Fruit fly (Drosophila melanogaster) whole organism, prepupa: Measurements from ENCODE around the gene alt.

Experiments
- Blimp-1 ChIP-seq: fragments of 200-800 bp; sonication (Bioruptor generic); optimal IDR thresholded peaks from 3 replicates; lab custom pipeline; 2017; ENCODE audit warnings: missing biosample characterization, missing genetic modification characterization, mild to moderate bottlenecking, moderate library complexity, missing genetic modification reagents
- CG10631 ChIP-seq: fragments of 200-800 bp; sonication (Bioruptor generic); optimal IDR thresholded peaks from 2 replicates; lab custom pipeline; 2016; ENCODE audit warnings: missing biosample characterization, missing genetic modification characterization
- CG10669 ChIP-seq: fragments of 200-800 bp; sonication (Bioruptor generic); optimal IDR thresholded peaks from 3 replicates; lab custom pipeline; 2018; ENCODE audit warnings: missing biosample characterization, mild to moderate bottlenecking, missing genetic modification characterization, moderate library complexity
- CG11294 ChIP-seq: fragments of 200-800 bp; sonication (Bioruptor generic); IDR thresholded peaks from 2 replicates; pipeline ENCODE4 v1.3.6; 2022; ENCODE audit warnings: missing biosample characterization, missing genetic modification characterization
- CG11762 ChIP-seq: fragments of 200-800 bp; sonication (Bioruptor generic); optimal IDR thresholded peaks from 3 replicates; lab custom pipeline; 2016; ENCODE audit warnings: missing biosample characterization, missing genetic modification characterization; ENCODE audit not compliant: insufficient read depth
- CG11902 ChIP-seq: fragments of 200-800 bp; sonication (Bioruptor generic); optimal IDR thresholded peaks from 3 replicates; lab custom pipeline; 2016; ENCODE audit warnings: missing biosample characterization, missing genetic modification characterization
- CG15336 ChIP-seq: fragments of 200-800 bp; sonication (Bioruptor generic); IDR thresholded peaks from 2 replicates; pipeline ENCODE4 v1.3.6; 2022; ENCODE audit warnings: missing biosample characterization, missing genetic modification characterization
- CG1621 ChIP-seq: fragments of 200-800 bp; sonication (Bioruptor generic); optimal IDR thresholded peaks from 3 replicates; lab custom pipeline; 2018; ENCODE audit warnings: missing biosample characterization, mild to moderate bottlenecking, missing genetic modification characterization
- CG16779 ChIP-seq: fragments of 200-800 bp; sonication (Bioruptor generic); optimal IDR thresholded peaks from 3 replicates; lab custom pipeline; 2017; ENCODE audit warnings: missing biosample characterization, mild to moderate bottlenecking, missing genetic modification characterization
- CG3032 ChIP-seq: fragments of 200-800 bp; optimal IDR thresholded peaks from 2 replicates; lab custom pipeline; 2019; ENCODE audit warnings: missing biosample characterization, mild to moderate bottlenecking, missing genetic modification characterization, moderate library complexity
- CG34406 ChIP-seq: fragments of 200-800 bp; sonication (Bioruptor generic); optimal IDR thresholded peaks from 3 replicates; lab custom pipeline; 2016; ENCODE audit warnings: missing biosample characterization, missing genetic modification characterization
- CG3919 ChIP-seq: fragments of 200-800 bp; sonication (Bioruptor generic); optimal IDR thresholded peaks from 3 replicates; lab custom pipeline; 2016; ENCODE audit warnings: missing biosample characterization, missing genetic modification characterization
- CG4318 ChIP-seq: fragments of 200-800 bp; sonication (Bioruptor generic); optimal IDR thresholded peaks from 3 replicates; lab custom pipeline; 2017; ENCODE audit warnings: missing biosample characterization, mild to moderate bottlenecking, missing genetic modification characterization
- CG6163 ChIP-seq: fragments of 200-800 bp; sonication (Bioruptor generic); IDR thresholded peaks from 3 replicates; pipeline ENCODE4 v1.3.6; 2022; ENCODE audit warnings: missing biosample characterization, missing genetic modification characterization
- CG6792 ChIP-seq: fragments of 200-800 bp; sonication (Bioruptor generic); optimal IDR thresholded peaks from 3 replicates; lab custom pipeline; 2016; ENCODE audit warnings: missing biosample characterization, missing genetic modification characterization
- CG6808 ChIP-seq: fragments of 200-800 bp; sonication (Bioruptor generic); optimal IDR thresholded peaks from 3 replicates; lab custom pipeline; 2017; ENCODE audit warnings: missing biosample characterization, missing genetic modification characterization, mild to moderate bottlenecking, moderate library complexity, missing genetic modification reagents
- CG6854 ChIP-seq: fragments of 200-800 bp; sonication (Bioruptor generic); optimal IDR thresholded peaks from 2 replicates; lab custom pipeline; 2017; ENCODE audit warnings: missing biosample characterization, mild to moderate bottlenecking, missing genetic modification characterization
- CG7368 ChIP-seq: fragments of 200-800 bp; sonication (Bioruptor generic); optimal IDR thresholded peaks from 3 replicates; lab custom pipeline; 2016; ENCODE audit warnings: missing biosample characterization, missing genetic modification characterization
- CG8119 ChIP-seq: fragments of 200-800 bp; sonication (Bioruptor generic); IDR thresholded peaks from 3 replicates; pipeline ENCODE4 v1.3.6; 2022; ENCODE audit warnings: missing biosample characterization, missing genetic modification characterization
- CG8319 ChIP-seq: fragments of 200-800 bp; sonication (Bioruptor generic); optimal IDR thresholded peaks from 3 replicates; lab custom pipeline; 2016; ENCODE audit warnings: missing biosample characterization, missing genetic modification characterization
- CG8632 ChIP-seq: fragments of 200-800 bp; sonication (Bioruptor generic); optimal IDR thresholded peaks from 3 replicates; lab custom pipeline; 2016; ENCODE audit warnings: missing biosample characterization, missing genetic modification characterization
- CG9139 ChIP-seq: fragments of 200-800 bp; sonication (Bioruptor generic); optimal IDR thresholded peaks from 3 replicates; lab custom pipeline; 2017; ENCODE audit warnings: missing biosample characterization, mild to moderate bottlenecking, missing genetic modification characterization
- Eip75B ChIP-seq: fragments of 200-800 bp; sonication (Bioruptor generic); optimal IDR thresholded peaks from 3 replicates; lab custom pipeline; 2016; ENCODE audit warnings: missing biosample characterization, missing genetic modification characterization
- Eip78C ChIP-seq: fragments of 200-800 bp; sonication (Bioruptor generic); peaks from one replicate; lab custom pipeline; 2016; ENCODE audit warnings: missing biosample characterization, missing genetic modification characterization
- Eip93F ChIP-seq: fragments of 200-800 bp; sonication (Bioruptor generic); optimal IDR thresholded peaks from 2 replicates; lab custom pipeline; 2016; ENCODE audit warnings: missing biosample characterization, mild to moderate bottlenecking, missing genetic modification characterization
- Ets96B ChIP-seq: fragments of 200-800 bp; optimal IDR thresholded peaks from 2 replicates; lab custom pipeline; 2019; ENCODE audit warnings: missing biosample characterization, mild to moderate bottlenecking, missing genetic modification characterization, moderate library complexity
- Hr38 ChIP-seq: sonication (Bioruptor generic); optimal IDR thresholded peaks from 2 replicates; lab custom pipeline; 2016; ENCODE audit warnings: missing biosample characterization, missing genetic modification characterization
- Hr39 ChIP-seq: fragments of 200-800 bp; sonication (Bioruptor generic); optimal IDR thresholded peaks from 2 replicates; lab custom pipeline; 2016; ENCODE audit warnings: missing biosample characterization, missing genetic modification characterization
- Hr4 ChIP-seq: fragments of 200-800 bp; sonication (Bioruptor generic); optimal IDR thresholded peaks from 3 replicates; lab custom pipeline; 2016; ENCODE audit warnings: missing biosample characterization, missing genetic modification characterization
- Lpt ChIP-seq: fragments of 200-800 bp; sonication (Bioruptor generic); optimal IDR thresholded peaks from 3 replicates; lab custom pipeline; 2016; ENCODE audit warnings: missing biosample characterization, missing genetic modification characterization
- OdsH ChIP-seq: fragments of 200-800 bp; sonication (Bioruptor generic); optimal IDR thresholded peaks from 3 replicates; lab custom pipeline; 2016; ENCODE audit warnings: missing biosample characterization, missing genetic modification characterization
- Smox ChIP-seq: fragments of 200-800 bp; sonication (Bioruptor generic); optimal IDR thresholded peaks from 3 replicates; lab custom pipeline; 2016; ENCODE audit warnings: missing biosample characterization, missing genetic modification characterization
- Sox102F ChIP-seq: fragments of 200-800 bp; sonication (Bioruptor generic); optimal IDR thresholded peaks from 2 replicates; lab custom pipeline; 2016; ENCODE audit warnings: missing biosample characterization, mild to moderate bottlenecking, missing genetic modification characterization
- Sox14 ChIP-seq: fragments of 200-800 bp; sonication (Bioruptor generic); optimal IDR thresholded peaks from 3 replicates; lab custom pipeline; 2016; ENCODE audit warnings: missing biosample characterization, missing genetic modification characterization
- Sox15 ChIP-seq: fragments of 200-800 bp; sonication (Bioruptor generic); optimal IDR thresholded peaks from 3 replicates; lab custom pipeline; 2016; ENCODE audit warnings: missing biosample characterization, missing genetic modification characterization
- cyc ChIP-seq: fragments of 200-800 bp; sonication (Bioruptor generic); optimal IDR thresholded peaks from 3 replicates; lab custom pipeline; 2016; ENCODE audit warnings: missing biosample characterization, missing genetic modification characterization
- dac ChIP-seq: fragments of 200-800 bp; sonication (Bioruptor generic); optimal IDR thresholded peaks from 2 replicates; lab custom pipeline; 2017; ENCODE audit warnings: missing biosample characterization, mild to moderate bottlenecking, missing genetic modification characterization
- dsx ChIP-seq: fragments of 200-800 bp; optimal IDR thresholded peaks from 3 replicates; lab custom pipeline; 2019; ENCODE audit warnings: missing biosample characterization, mild to moderate bottlenecking, missing genetic modification characterization, moderate library complexity; ENCODE audit not compliant: poor library complexity, severe bottlenecking
- eg ChIP-seq: fragments of 200-800 bp; sonication (Bioruptor generic); IDR thresholded peaks from 3 replicates; pipeline ENCODE4 v1.3.6; 2022; ENCODE audit warnings: missing biosample characterization, missing genetic modification characterization
- fd59A ChIP-seq: fragments of 200-800 bp; sonication (Bioruptor generic); optimal IDR thresholded peaks from 2 replicates; lab custom pipeline; 2017; ENCODE audit warnings: missing biosample characterization, mild to moderate bottlenecking, missing genetic modification characterization, missing genetic modification reagents
- fkh ChIP-seq: fragments of 200-800 bp; sonication (Bioruptor generic); optimal IDR thresholded peaks from 3 replicates; lab custom pipeline; 2017; ENCODE audit warnings: missing biosample characterization, mild to moderate bottlenecking, missing genetic modification characterization, moderate library complexity
- pdm3 ChIP-seq: fragments of 200-800 bp; sonication (Bioruptor generic); optimal IDR thresholded peaks from 3 replicates; lab custom pipeline; 2016; ENCODE audit warnings: missing biosample characterization, missing genetic modification characterization
- salr ChIP-seq, 2 experiments: fragments of 200-800 bp; sonication (Bioruptor generic); optimal IDR thresholded peaks; 3 replicates each; lab custom pipeline; 2016 to 2018; ENCODE audit warnings: missing biosample characterization in 2 of 2, missing genetic modification characterization in 2 of 2, mild to moderate bottlenecking in 1 of 2
- ss ChIP-seq, 2 experiments: fragments of 200-800 bp; sonication (Bioruptor generic); optimal IDR thresholded peaks; 2 replicates in 1 of 2; 3 replicates in 1 of 2; lab custom pipeline; 2017 to 2018; ENCODE audit warnings: mild to moderate bottlenecking in 2 of 2, missing biosample characterization in 2 of 2, missing genetic modification characterization in 2 of 2, moderate library complexity in 1 of 2
- vri ChIP-seq: fragments of 200-800 bp; sonication (Bioruptor generic); optimal IDR thresholded peaks from 3 replicates; lab custom pipeline; 2016; ENCODE audit warnings: missing biosample characterization, mild to moderate bottlenecking, missing genetic modification characterization

The alt gene

dm6 chr3R:17701971-17702845 lies 19.9 kb upstream of the alt start (continued):
- peak; percentile 74 for TF ChIP-seq CG8119 (GFP tag; lab: Robert Waterston, UW)
- TF ChIP-seq ss (GFP tag; optimal IDR thresholded peaks at IDR 0.05; lab: Kevin White, UChicago) = peak; percentile 54 to 84
- TF ChIP-seq Eip75B (GFP tag; lab: Kevin White, UChicago) = peak; percentile 84
- peak; percentile 77 for TF ChIP-seq CG1621 (tag; lab: Kevin White, UChicago)
- peak; percentile 75 for TF ChIP-seq CG8632 (GFP tag; lab: Kevin White, UChicago)
- peak; percentile 24 for TF ChIP-seq CG11902
- TF ChIP-seq fkh (GFP tag; lab: Kevin White, UChicago) = no peak
- TF ChIP-seq CG16779 = peak; percentile 34
- TF ChIP-seq Sox102F (GFP tag; lab: Kevin White, UChicago) = peak; percentile 70
- peak; percentile 86 for TF ChIP-seq pdm3 (GFP tag; lab: Kevin White, UChicago)
- TF ChIP-seq Eip78C (GFP tag; lab: Kevin White, UChicago) = peak; percentile 95
- peak; percentile 53; the same call in 1 of the 3 replicates for TF ChIP-seq eg (GFP tag; lab: Robert Waterston, UW)
- peak; percentile 86 for TF ChIP-seq OdsH (GFP tag; lab: Kevin White, UChicago)
- peak; percentile 49 for TF ChIP-seq CG3919 (GFP tag; lab: Kevin White, UChicago)
- TF ChIP-seq CG9139 (GFP tag; lab: Kevin White, UChicago) = peak; percentile 39
- peak; percentile 35; the same call in 1 of the 2 replicates for TF ChIP-seq CG11294
- TF ChIP-seq CG10631 = peak; percentile 84
- TF ChIP-seq Hr38 = no peak
- peak; percentile 81 for TF ChIP-seq CG10669 (GFP tag; lab: Kevin White, UChicago)
- TF ChIP-seq CG8319 (GFP tag; lab: Kevin White, UChicago) = peak; percentile 66
- peak; percentile 73 for TF ChIP-seq Sox15 (GFP tag; lab: Kevin White, UChicago)
- peak; percentile 90 for TF ChIP-seq CG3032 (tag; lab: Kevin White, UChicago)

- TF ChIP-seq CG11294 (0 out of 2 replicates have a peak, but pooled peaks have one; percentile 31), CG8319 (GFP tag; lab: Kevin White, UChicago) (no peak), OdsH (GFP tag; lab: Kevin White, UChicago) (no peak), Eip75B (GFP tag; lab: Kevin White, UChicago) (no peak), pdm3 (GFP tag; lab: Kevin White, UChicago) (no peak), Eip93F (peak; percentile 21), Hr4 (GFP tag; lab: Kevin White, UChicago) (peak; percentile 5), CG9139 (GFP tag; lab: Kevin White, UChicago) (no peak), CG3032 (tag; lab: Kevin White, UChicago) (peak; percentile 8), salr (GFP tag; optimal IDR thresholded peaks at IDR 0.05; lab: Kevin White, UChicago) (peak in 1 of 2 experiments; percentile 42), Ets96B (tag; lab: Kevin White, UChicago) (peak; percentile 20), Blimp-1 (GFP tag; lab: Kevin White, UChicago) (no peak), dsx (GFP tag; lab: Kevin White, UChicago) (peak; percentile 40), vri (GFP tag; lab: Kevin White, UChicago) (peak; percentile 60), CG3919 (GFP tag; lab: Kevin White, UChicago) (peak; percentile 2), Hr39 (no peak), fd59A (GFP tag; lab: Kevin White, UChicago) (no peak), CG7368 (GFP tag; lab: Kevin White, UChicago) (no peak), CG6792 (peak; percentile 6), cyc (GFP tag; lab: Kevin White, UChicago) (peak; percentile 4), CG15336 (GFP tag; lab: Robert Waterston, UW) (peak; percentile 47; the same call in 1 of the 2 replicates), Sox102F (GFP tag; lab: Kevin White, UChicago) (peak; percentile 39), CG6163 (GFP tag; lab: Robert Waterston, UW) (peak; percentile 53), Smox (GFP tag; lab: Kevin White, UChicago) (no peak), dac (GFP tag; lab: Kevin White, UChicago) (no peak), CG16779 (no peak), ss (GFP tag; optimal IDR thresholded peaks at IDR 0.05; lab: Kevin White, UChicago) (peak; percentile 31 to 38), Eip78C (GFP tag; lab: Kevin White, UChicago) (peak; percentile 76), CG6808 (GFP tag; lab: Kevin White, UChicago) (peak; percentile 5), CG6854 (GFP tag; lab: Kevin White, UChicago) (peak; percentile 71), CG11762 (no peak), CG1621 (tag; lab: Kevin White, UChicago) (peak; percentile 12), CG34406 (peak; percentile 11), CG4318 (GFP tag; lab: Kevin White, UChicago) (no peak), Sox14 (GFP tag; lab: Kevin White, UChicago) (peak; percentile 68), Lpt (peak; percentile 53), fkh (GFP tag; lab: Kevin White, UChicago) (peak; percentile 39)
These were observed 18.8 kb upstream of the alt start for dm6 chr3R:17701131-17701593.
